Worm (Caenorhabditis elegans) whole organism, L4 larva: ENCODE data around the gene F10D7.5.

Source experiments
- F26F4.8 ChIP-seq: fragments of 200-800 bp; sonication (Bioruptor generic); conservative IDR thresholded peaks from 2 replicates; pipeline ENCODE4 v1.3.6; 2022; ENCODE audit warnings: missing genetic modification characterization, missing compliant biosample characterization
- F37D6.2 ChIP-seq: sonication (generic microtip); optimal IDR thresholded peaks from 2 replicates; lab custom pipeline; 2016; ENCODE audit warnings: mild to moderate bottlenecking, missing genetic modification characterization, missing compliant biosample characterization
- ZK337.2 ChIP-seq: fragments of 200-800 bp; sonication (Bioruptor generic); IDR thresholded peaks from 2 replicates; pipeline ENCODE4 v1.3.6; 2022; ENCODE audit warnings: missing genetic modification reagents, missing genetic modification characterization, missing compliant biosample characterization
- attf-4 ChIP-seq: sonication (generic microtip); optimal IDR thresholded peaks from 3 replicates; lab custom pipeline; 2017; ENCODE audit warnings: missing biosample characterization, missing genetic modification characterization
- ceh-32 ChIP-seq: sonication (generic microtip); optimal IDR thresholded peaks from 2 replicates; lab custom pipeline; 2016; ENCODE audit warnings: mild to moderate bottlenecking, missing genetic modification characterization, missing compliant biosample characterization; ENCODE audit not compliant: poor library complexity
- ceh-44 ChIP-seq: fragments of 200-800 bp; sonication (Bioruptor generic); IDR thresholded peaks from 2 replicates; pipeline ENCODE4 v1.3.6; 2022; ENCODE audit warnings: missing genetic modification reagents, missing genetic modification characterization, missing compliant biosample characterization
- ceh-62 ChIP-seq: sonication (generic microtip); optimal IDR thresholded peaks from 2 replicates; lab custom pipeline; 2017; ENCODE audit warnings: missing biosample characterization, missing genetic modification characterization
- ces-1 ChIP-seq: fragments of 150-350 bp; sonication (generic microtip); optimal IDR thresholded peaks from 4 replicates; lab custom pipeline; 2014; ENCODE audit warnings: missing biosample characterization, missing genetic modification reagents, missing genetic modification characterization
- cey-2 ChIP-seq: sonication (generic microtip); optimal IDR thresholded peaks from 3 replicates; lab custom pipeline; 2017; ENCODE audit warnings: missing genetic modification characterization, mild to moderate bottlenecking, missing compliant biosample characterization, antibody characterized with exemption, borderline replicate concordance; ENCODE audit not compliant: insufficient read depth
- ctbp-1 ChIP-seq: fragments of 200-800 bp; sonication (Bioruptor generic); IDR thresholded peaks from 2 replicates; pipeline ENCODE4 v1.3.6; 2022; ENCODE audit warnings: missing genetic modification reagents, missing genetic modification characterization, missing compliant biosample characterization
- daf-12 ChIP-seq: fragments of 150-350 bp; optimal IDR thresholded peaks from 2 replicates; lab custom pipeline; 2014; ENCODE audit warnings: missing biosample characterization, missing genetic modification reagents, missing genetic modification characterization
- daf-19 ChIP-seq: fragments of 200-800 bp; sonication (Bioruptor generic); conservative IDR thresholded peaks from 2 replicates; pipeline ENCODE4 v1.3.6; 2022; ENCODE audit warnings: missing genetic modification characterization, missing compliant biosample characterization
- dmd-9 ChIP-seq: fragments of 200-800 bp; sonication (Bioruptor generic); IDR thresholded peaks from 2 replicates; pipeline ENCODE4 v1.3.6; 2022; ENCODE audit warnings: missing genetic modification reagents, missing genetic modification characterization, missing compliant biosample characterization
- dpl-1 ChIP-seq: fragments of 150-350 bp; optimal IDR thresholded peaks from 2 replicates; lab custom pipeline; 2014; ENCODE audit warnings: missing biosample characterization, missing genetic modification reagents, missing genetic modification characterization
- duxl-1 ChIP-seq: sonication (generic microtip); optimal IDR thresholded peaks from 2 replicates; lab custom pipeline; 2016; ENCODE audit warnings: mild to moderate bottlenecking, missing genetic modification characterization, moderate library complexity, missing compliant biosample characterization; ENCODE audit not compliant: poor library complexity
- fos-1 ChIP-seq: fragments of 150-350 bp; optimal IDR thresholded peaks from 2 replicates; lab custom pipeline; 2014; ENCODE audit warnings: missing biosample characterization, missing genetic modification characterization
- hif-1 ChIP-seq, 2 experiments: sonication (generic microtip); optimal IDR thresholded peaks; 2 replicates each; lab custom pipeline; 2016 to 2017; ENCODE audit warnings: missing compliant biosample characterization in 2 of 2, missing genetic modification characterization in 2 of 2, missing genetic modification reagents in 2 of 2, missing genotype in 2 of 2, mild to moderate bottlenecking in 1 of 2
- hlh-11 ChIP-seq: fragments of 200-800 bp; sonication (Bioruptor generic); optimal IDR thresholded peaks from 2 replicates; lab custom pipeline; 2018; ENCODE audit warnings: mild to moderate bottlenecking, missing genetic modification characterization, missing compliant biosample characterization
- hlh-30 ChIP-seq: sonication (generic microtip); optimal IDR thresholded peaks from 2 replicates; lab custom pipeline; 2017; ENCODE audit warnings: antibody characterized with exemption, mild to moderate bottlenecking, missing genetic modification characterization, missing compliant biosample characterization; ENCODE audit not compliant: insufficient read depth
- lin-15B ChIP-seq: fragments of 150-350 bp; sonication (generic microtip); optimal IDR thresholded peaks from 3 replicates; lab custom pipeline; 2014; ENCODE audit warnings: missing biosample characterization, missing genetic modification characterization
- lsy-2 ChIP-seq, 2 experiments: fragments of 150-350 bp in 1 of 2; sonication (generic microtip) in 1 of 2; optimal IDR thresholded peaks; 2 replicates each; lab custom pipeline; 2014 to 2017; ENCODE audit warnings: missing biosample characterization in 2 of 2, missing genetic modification characterization in 2 of 2
- madf-9 ChIP-seq: fragments of 200-800 bp; sonication (Bioruptor generic); conservative IDR thresholded peaks from 2 replicates; pipeline ENCODE4 v1.3.6; 2022; ENCODE audit warnings: missing genetic modification reagents, missing genetic modification characterization, missing compliant biosample characterization
- mdt-29 ChIP-seq: fragments of 200-800 bp; sonication (Bioruptor generic); IDR thresholded peaks from 2 replicates; pipeline ENCODE4 v1.3.6; 2022; ENCODE audit warnings: missing genetic modification reagents, missing genetic modification characterization, missing compliant biosample characterization
- mep-1 ChIP-seq: fragments of 150-350 bp; sonication (generic microtip); optimal IDR thresholded peaks from 3 replicates; lab custom pipeline; 2014; ENCODE audit warnings: missing biosample characterization, missing genetic modification characterization
- mes-2 ChIP-seq: sonication (generic microtip); optimal IDR thresholded peaks from 2 replicates; lab custom pipeline; 2016; ENCODE audit warnings: missing genotype, mild to moderate bottlenecking, missing genetic modification characterization, missing compliant biosample characterization; ENCODE audit not compliant: poor library complexity, severe bottlenecking
- mxl-2 ChIP-seq: fragments of 200-800 bp; sonication (Bioruptor generic); conservative IDR thresholded peaks from 2 replicates; pipeline ENCODE4 v1.3.6; 2022; ENCODE audit warnings: missing genetic modification reagents, missing genetic modification characterization, missing compliant biosample characterization
- mxl-3 ChIP-seq: fragments of 200-800 bp; sonication (Bioruptor generic); optimal IDR thresholded peaks from 2 replicates; lab custom pipeline; 2018; ENCODE audit warnings: mild to moderate bottlenecking, missing genetic modification characterization, missing compliant biosample characterization
- nhr-111 ChIP-seq: fragments of 200-800 bp; sonication (Bioruptor generic); optimal IDR thresholded peaks from 2 replicates; lab custom pipeline; 2018; ENCODE audit warnings: mild to moderate bottlenecking, missing genetic modification characterization, missing compliant biosample characterization
- nhr-237 ChIP-seq: sonication (generic microtip); optimal IDR thresholded peaks from 2 replicates; lab custom pipeline; 2017; ENCODE audit warnings: missing biosample characterization, missing genetic modification characterization
- nhr-25 ChIP-seq: sonication (generic microtip); optimal IDR thresholded peaks from 2 replicates; lab custom pipeline; 2017; ENCODE audit warnings: missing genetic modification characterization, mild to moderate bottlenecking, missing compliant biosample characterization, antibody characterized with exemption, moderate library complexity, borderline replicate concordance; ENCODE audit not compliant: insufficient read depth
- nhr-41 ChIP-seq: fragments of 200-800 bp; sonication (Bioruptor generic); IDR thresholded peaks from 2 replicates; pipeline ENCODE4 v1.3.6; 2022; ENCODE audit warnings: missing genetic modification reagents, missing genetic modification characterization, missing compliant biosample characterization
- nhr-42 ChIP-seq: fragments of 200-800 bp; sonication (Bioruptor generic); IDR thresholded peaks from 2 replicates; pipeline ENCODE4 v1.3.6; 2022; ENCODE audit warnings: missing genetic modification characterization, missing compliant biosample characterization
- nhr-6 ChIP-seq: fragments of 150-350 bp; optimal IDR thresholded peaks from 2 replicates; lab custom pipeline; 2014; ENCODE audit warnings: missing biosample characterization, missing genetic modification characterization
- nhr-76 ChIP-seq: fragments of 150-350 bp; optimal IDR thresholded peaks from 2 replicates; lab custom pipeline; 2014; ENCODE audit warnings: missing biosample characterization, missing genetic modification characterization
- nhr-77 ChIP-seq: fragments of 150-350 bp; optimal IDR thresholded peaks from 2 replicates; lab custom pipeline; 2014; ENCODE audit warnings: missing biosample characterization, missing genetic modification characterization
- rbr-2 ChIP-seq: sonication (generic microtip); optimal IDR thresholded peaks from 2 replicates; lab custom pipeline; 2016; ENCODE audit warnings: missing genotype, missing genetic modification characterization, missing compliant biosample characterization
- sdz-12 ChIP-seq: fragments of 200-800 bp; sonication (Bioruptor generic); optimal IDR thresholded peaks from 2 replicates; lab custom pipeline; 2018; ENCODE audit warnings: mild to moderate bottlenecking, missing genetic modification characterization, missing compliant biosample characterization
- snpc-4 ChIP-seq: fragments of 150-350 bp; optimal IDR thresholded peaks from 2 replicates; lab custom pipeline; 2014; ENCODE audit warnings: missing biosample characterization, missing genetic modification characterization
- spr-1 ChIP-seq: sonication (generic microtip); optimal IDR thresholded peaks from 2 replicates; lab custom pipeline; 2016; ENCODE audit warnings: mild to moderate bottlenecking, missing genetic modification characterization, missing compliant biosample characterization
- spr-3 ChIP-seq: fragments of 200-800 bp; sonication (Bioruptor generic); optimal IDR thresholded peaks from 2 replicates; lab custom pipeline; 2018; ENCODE audit warnings: mild to moderate bottlenecking, missing genetic modification characterization, missing compliant biosample characterization
- tag-97 ChIP-seq: fragments of 200-800 bp; sonication (Bioruptor generic); IDR thresholded peaks from 2 replicates; pipeline ENCODE4 v1.3.6; 2022; ENCODE audit warnings: missing genetic modification characterization, missing compliant biosample characterization
- unc-62 ChIP-seq, 3 experiments: fragments of 150-350 bp in 1 of 3; sonication (generic microtip); optimal IDR thresholded peaks in 2 of 3; peaks in 1 of 3; 1 replicate in 1 of 3; 2 replicates in 2 of 3; lab custom pipeline; 2014 to 2017; ENCODE audit warnings: missing biosample characterization in 3 of 3, missing genetic modification characterization in 3 of 3, missing genetic modification reagents in 3 of 3, missing genotype in 1 of 3
- zag-1 ChIP-seq: fragments of 150-350 bp; optimal IDR thresholded peaks from 2 replicates; lab custom pipeline; 2014; ENCODE audit warnings: missing biosample characterization, missing genetic modification characterization
- zfp-3 ChIP-seq: fragments of 200-800 bp; sonication (Bioruptor generic); conservative IDR thresholded peaks from 2 replicates; pipeline ENCODE4 v1.3.6; 2022; ENCODE audit warnings: missing genetic modification reagents, missing genetic modification characterization, missing compliant biosample characterization

The F10D7.5 gene

DNA sequence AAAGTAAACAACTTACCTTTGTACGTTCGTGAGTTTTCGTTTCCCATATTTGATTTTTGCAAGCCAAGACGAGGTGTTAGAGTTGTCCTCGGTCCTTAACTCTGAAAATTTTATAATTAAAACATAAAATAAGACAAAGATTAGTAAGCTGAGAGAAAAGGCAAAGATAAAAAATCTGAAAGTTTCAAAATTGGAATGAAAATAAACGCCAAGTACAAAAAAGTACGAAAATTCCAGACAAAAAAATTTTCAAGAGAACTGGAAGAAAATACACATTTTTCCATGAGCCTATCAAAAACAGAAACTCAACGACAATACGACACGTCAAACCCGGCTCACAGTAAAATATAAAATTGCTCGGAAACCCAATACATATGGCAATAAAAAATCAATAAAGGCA, at the start of gene F10D7.5:
TSS of gene F10D7.5 (minus strand) at position 101 of the 400 bp plus-strand sequence.
- no peak for TF ChIP-seq unc-62 (GFP tag; optimal IDR thresholded peaks at IDR 0.05 in 1 of 2; lab: Kevin White, UChicago)
- TF ChIP-seq unc-62 (tag; optimal IDR thresholded peaks at IDR 0.05; lab: Kevin White, UChicago), result no peak
- TF ChIP-seq duxl-1 (tag; lab: Kevin White, UChicago), result no peak
- TF ChIP-seq nhr-25 (tag; lab: Kevin White, UChicago), result no peak
- TF ChIP-seq hlh-30 (tag; lab: Kevin White, UChicago), result no peak
- no peak for TF ChIP-seq nhr-111 (GFP tag; lab: Kevin White, UChicago)
- no peak for TF ChIP-seq mxl-3 (GFP tag; lab: Kevin White, UChicago)
- TF ChIP-seq nhr-237 (tag; lab: Kevin White, UChicago), result no peak
- TF ChIP-seq snpc-4 (tag; lab: Kevin White, UChicago), result no peak
- no peak for TF ChIP-seq lsy-2 (tag; optimal IDR thresholded peaks at IDR 0.05; lab: Kevin White, UChicago)
- TF ChIP-seq spr-1 (tag; lab: Kevin White, UChicago), result no peak
- TF ChIP-seq sdz-12 (GFP tag; lab: Kevin White, UChicago), result no peak
- no peak for TF ChIP-seq nhr-76 (tag; lab: Kevin White, UChicago)
- no peak for TF ChIP-seq rbr-2
- TF ChIP-seq daf-19, result no peak

- TF ChIP-seq ces-1 (GFP tag; lab: Kevin White, UChicago) (no peak), dpl-1 (GFP tag; lab: Kevin White, UChicago) (no peak), nhr-41 (GFP tag; lab: Robert Waterston, UW) (no peak), rbr-2 (no peak), ceh-62 (no peak), nhr-42 (GFP tag; lab: Robert Waterston, UW) (no peak), dmd-9 (no peak), duxl-1 (tag; lab: Kevin White, UChicago) (no peak), lin-15B (tag; lab: Kevin White, UChicago) (no peak)
These were observed 47.0 kb upstream of the F10D7.5 start, which contains the start of gene C36E6.8 for ce11 chrX:17438386-17438785. C36E6.8 (plus strand) TSS chrX:17438686.

DNA sequence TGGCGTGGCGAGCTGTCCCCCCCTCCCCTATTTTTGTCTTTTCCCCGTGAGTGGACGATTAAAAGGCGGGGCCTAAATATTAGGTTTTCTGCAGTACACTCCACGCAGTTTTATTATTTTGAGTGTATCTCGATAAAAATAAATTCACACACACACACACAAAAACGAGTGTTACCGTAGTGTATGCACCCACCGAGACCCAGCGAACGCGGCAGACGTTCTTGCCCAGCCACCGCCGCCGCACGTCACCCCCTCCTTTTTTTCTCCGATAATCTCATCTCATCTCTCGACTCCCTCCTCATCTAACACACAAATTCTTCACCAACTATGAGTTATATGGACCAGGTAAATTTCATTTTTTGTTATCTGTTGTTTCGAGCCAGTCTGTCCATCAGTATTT, 42.8 kb upstream of the F10D7.5 start, which contains the start of gene fubl-3:
TSS of gene fubl-3 (plus strand) at position 212 of the 400 bp plus-strand sequence.
- no peak for TF ChIP-seq ces-1 (GFP tag; lab: Kevin White, UChicago)
- TF ChIP-seq nhr-77 (tag; lab: Kevin White, UChicago), result no peak
- TF ChIP-seq nhr-42 (GFP tag; lab: Robert Waterston, UW), result 0 out of 2 replicates have a peak, but pooled peaks have one; percentile 16
- TF ChIP-seq nhr-237 (tag; lab: Kevin White, UChicago), result no peak
- TF ChIP-seq hif-1 (tag; optimal IDR thresholded peaks at IDR 0.05; lab: Kevin White, UChicago), result peak in 1 of 2 experiments; percentile 15
- TF ChIP-seq cey-2, result no peak
- no peak for TF ChIP-seq zfp-3
- no peak for TF ChIP-seq lin-15B (tag; lab: Kevin White, UChicago)
- TF ChIP-seq rbr-2, result peak; percentile 35
- TF ChIP-seq ZK337.2 (GFP tag; lab: Robert Waterston, UW), result no peak
- peak; percentile 30 for TF ChIP-seq hlh-11
- TF ChIP-seq mdt-29 (GFP tag; lab: Robert Waterston, UW), result no peak
- TF ChIP-seq mep-1 (tag; lab: Kevin White, UChicago), result peak; percentile 36
- no peak for TF ChIP-seq mxl-2
- TF ChIP-seq spr-3 (GFP tag; lab: Kevin White, UChicago), result no peak
- TF ChIP-seq nhr-76 (tag; lab: Kevin White, UChicago), result no peak
- no peak for TF ChIP-seq fos-1 (tag; lab: Kevin White, UChicago)
- no peak for TF ChIP-seq tag-97 (GFP tag; lab: Robert Waterston, UW)
- TF ChIP-seq F26F4.8, result no peak
- TF ChIP-seq mes-2, result peak; percentile 54
- TF ChIP-seq F37D6.2 (tag; lab: Kevin White, UChicago), result no peak
- TF ChIP-seq ceh-62, result no peak
- TF ChIP-seq daf-12 (tag; lab: Kevin White, UChicago), result no peak
- no peak for TF ChIP-seq nhr-6 (tag; lab: Kevin White, UChicago)
- peak; percentile 70 to 95 for TF ChIP-seq lsy-2 (tag; optimal IDR thresholded peaks at IDR 0.05; lab: Kevin White, UChicago)
- TF ChIP-seq unc-62 (GFP tag; optimal IDR thresholded peaks at IDR 0.05 in 1 of 2; lab: Kevin White, UChicago), result no peak
- TF ChIP-seq unc-62 (tag; optimal IDR thresholded peaks at IDR 0.05; lab: Kevin White, UChicago), result no peak
- 0 out of 2 replicates have a peak, but pooled peaks have one; percentile 16 for TF ChIP-seq madf-9 (GFP tag; lab: Robert Waterston, UW)
- no peak for TF ChIP-seq zag-1
- TF ChIP-seq ceh-32 (tag; lab: Kevin White, UChicago), result no peak
- peak; percentile 43 for TF ChIP-seq hlh-30 (tag; lab: Kevin White, UChicago)
- no peak for TF ChIP-seq ceh-44 (GFP tag; lab: Robert Waterston, UW)
- TF ChIP-seq attf-4 (tag; lab: Kevin White, UChicago), result no peak
- 0 out of 2 replicates have a peak, but pooled peaks have one; percentile 29 for TF ChIP-seq ctbp-1 (GFP tag; lab: Robert Waterston, UW)
